Worm (Caenorhabditis elegans) whole organism, late embryonic: ENCODE results near the gene ugt-51.

Experiments used
- C08G9.2 ChIP-seq: sonication (generic microtip); optimal IDR thresholded peaks from 2 replicates; lab custom pipeline; 2016; ENCODE audit warnings: mild to moderate bottlenecking, missing genetic modification characterization, moderate library complexity, missing compliant biosample characterization
- F13H6.1 ChIP-seq: sonication (generic microtip); optimal IDR thresholded peaks from 2 replicates; lab custom pipeline; 2016; ENCODE audit warnings: missing genetic modification characterization, missing compliant biosample characterization
- T23F11.4 ChIP-seq: fragments of 200-800 bp; sonication (Bioruptor generic); optimal IDR thresholded peaks from 2 replicates; lab custom pipeline; 2018; ENCODE audit warnings: mild to moderate bottlenecking, missing genetic modification characterization, missing compliant biosample characterization
- ama-1 ChIP-seq: fragments of 150-350 bp; optimal IDR thresholded peaks from 2 replicates; lab custom pipeline; 2014
- ceh-14 ChIP-seq: sonication (generic microtip); optimal IDR thresholded peaks from 2 replicates; lab custom pipeline; 2016; ENCODE audit warnings: missing genotype, missing genetic modification characterization, missing compliant biosample characterization
- ceh-18 ChIP-seq: sonication (generic microtip); optimal IDR thresholded peaks from 2 replicates; lab custom pipeline; 2016; ENCODE audit warnings: missing genetic modification characterization, missing compliant biosample characterization
- ceh-19 ChIP-seq: fragments of 200-800 bp; sonication (Bioruptor generic); optimal IDR thresholded peaks from 2 replicates; lab custom pipeline; 2018; ENCODE audit warnings: mild to moderate bottlenecking, missing genetic modification characterization, missing compliant biosample characterization
- ceh-22 ChIP-seq: sonication (generic microtip); optimal IDR thresholded peaks from 2 replicates; lab custom pipeline; 2017; ENCODE audit warnings: missing biosample characterization, missing genetic modification characterization
- ceh-24 ChIP-seq: sonication (generic microtip); optimal IDR thresholded peaks from 2 replicates; lab custom pipeline; 2016; ENCODE audit warnings: mild to moderate bottlenecking, missing genetic modification characterization, missing compliant biosample characterization
- ceh-30 ChIP-seq: fragments of 150-350 bp; optimal IDR thresholded peaks from 2 replicates; lab custom pipeline; 2014; ENCODE audit warnings: missing biosample characterization, missing genetic modification characterization
- ceh-31 ChIP-seq: sonication (generic microtip); optimal IDR thresholded peaks from 2 replicates; lab custom pipeline; 2016; ENCODE audit warnings: missing genetic modification characterization, missing compliant biosample characterization
- ceh-34 ChIP-seq: sonication (generic microtip); optimal IDR thresholded peaks from 2 replicates; lab custom pipeline; 2016; ENCODE audit warnings: mild to moderate bottlenecking, missing genetic modification characterization, missing compliant biosample characterization
- ceh-6 ChIP-seq: fragments of 200-800 bp; sonication (Bioruptor generic); optimal IDR thresholded peaks from 2 replicates; lab custom pipeline; 2018; ENCODE audit warnings: mild to moderate bottlenecking, missing genetic modification characterization, missing compliant biosample characterization
- dve-1 ChIP-seq: sonication (generic microtip); optimal IDR thresholded peaks from 2 replicates; lab custom pipeline; 2017; ENCODE audit warnings: antibody characterized with exemption, mild to moderate bottlenecking, missing genetic modification characterization, missing compliant biosample characterization
- elt-2 ChIP-seq: sonication (generic microtip); optimal IDR thresholded peaks from 2 replicates; lab custom pipeline; 2016; ENCODE audit warnings: missing genetic modification reagents, missing genetic modification characterization, missing compliant biosample characterization
- elt-4 ChIP-seq: sonication (generic microtip); optimal IDR thresholded peaks from 2 replicates; lab custom pipeline; 2016; ENCODE audit warnings: missing genetic modification characterization, missing compliant biosample characterization
- ets-4 ChIP-seq: sonication (generic microtip); optimal IDR thresholded peaks from 2 replicates; lab custom pipeline; 2016; ENCODE audit warnings: missing genetic modification characterization, missing compliant biosample characterization
- eyg-1 ChIP-seq: sonication (generic microtip); optimal IDR thresholded peaks from 2 replicates; lab custom pipeline; 2016; ENCODE audit warnings: missing genotype, missing genetic modification characterization, missing compliant biosample characterization
- fax-1 ChIP-seq: sonication (generic microtip); optimal IDR thresholded peaks from 2 replicates; lab custom pipeline; 2016; ENCODE audit warnings: missing genotype, missing genetic modification characterization, missing compliant biosample characterization
- fkh-6 ChIP-seq: sonication (generic microtip); optimal IDR thresholded peaks from 2 replicates; lab custom pipeline; 2016; ENCODE audit warnings: missing genetic modification characterization, missing compliant biosample characterization
- gmeb-2 ChIP-seq: sonication (generic microtip); optimal IDR thresholded peaks from 2 replicates; lab custom pipeline; 2016; ENCODE audit warnings: missing genetic modification characterization, inconsistent platforms, missing compliant biosample characterization
- hlh-13 ChIP-seq: fragments of 200-800 bp; sonication (Bioruptor generic); optimal IDR thresholded peaks from 2 replicates; lab custom pipeline; 2018; ENCODE audit warnings: mild to moderate bottlenecking, missing genetic modification characterization, missing compliant biosample characterization
- hlh-30 ChIP-seq: sonication (generic microtip); optimal IDR thresholded peaks from 2 replicates; lab custom pipeline; 2017; ENCODE audit warnings: antibody characterized with exemption, missing genetic modification characterization, missing compliant biosample characterization; ENCODE audit not compliant: insufficient read depth
- hlh-6 ChIP-seq: sonication (generic microtip); optimal IDR thresholded peaks from 2 replicates; lab custom pipeline; 2016; ENCODE audit warnings: missing genotype, missing genetic modification characterization, missing compliant biosample characterization
- hlh-8 ChIP-seq: sonication (generic microtip); optimal IDR thresholded peaks from 2 replicates; lab custom pipeline; 2016; ENCODE audit warnings: missing genotype, missing genetic modification characterization, missing compliant biosample characterization
- lim-6 ChIP-seq: sonication (generic microtip); optimal IDR thresholded peaks from 2 replicates; lab custom pipeline; 2016; ENCODE audit warnings: missing genetic modification characterization, missing compliant biosample characterization
- lin-11 ChIP-seq: fragments of 200-800 bp; sonication (Bioruptor generic); optimal IDR thresholded peaks from 2 replicates; lab custom pipeline; 2018; ENCODE audit warnings: mild to moderate bottlenecking, missing genetic modification characterization, missing compliant biosample characterization
- madf-2 ChIP-seq: sonication (generic microtip); optimal IDR thresholded peaks from 2 replicates; lab custom pipeline; 2017; ENCODE audit warnings: missing genetic modification characterization, missing compliant biosample characterization
- mec-3 ChIP-seq: sonication (generic microtip); optimal IDR thresholded peaks from 2 replicates; lab custom pipeline; 2016; ENCODE audit warnings: borderline replicate concordance, missing genetic modification characterization, missing compliant biosample characterization
- pax-1 ChIP-seq: fragments of 150-350 bp; optimal IDR thresholded peaks from 2 replicates; lab custom pipeline; 2014; ENCODE audit warnings: missing biosample characterization, missing genetic modification characterization
- pha-2 ChIP-seq: sonication (generic microtip); optimal IDR thresholded peaks from 2 replicates; lab custom pipeline; 2017; ENCODE audit warnings: mild to moderate bottlenecking, missing genetic modification characterization, missing compliant biosample characterization
- ref-2 ChIP-seq: sonication (generic microtip); optimal IDR thresholded peaks from 2 replicates; lab custom pipeline; 2016; ENCODE audit warnings: missing genetic modification characterization, missing compliant biosample characterization
- sox-4 ChIP-seq: sonication (generic microtip); optimal IDR thresholded peaks from 2 replicates; lab custom pipeline; 2017; ENCODE audit warnings: mild to moderate bottlenecking, missing genetic modification characterization, inconsistent platforms, missing compliant biosample characterization
- tbx-2 ChIP-seq: sonication (generic microtip); optimal IDR thresholded peaks from 2 replicates; lab custom pipeline; 2016; ENCODE audit warnings: missing genetic modification characterization, missing compliant biosample characterization
- ttx-3 ChIP-seq: sonication (generic microtip); optimal IDR thresholded peaks from 2 replicates; lab custom pipeline; 2016; ENCODE audit warnings: missing genetic modification reagents, missing genetic modification characterization, missing compliant biosample characterization
- unc-42 ChIP-seq: sonication (generic microtip); optimal IDR thresholded peaks from 2 replicates; lab custom pipeline; 2016; ENCODE audit warnings: missing genotype, missing genetic modification characterization, missing compliant biosample characterization
- zip-5 ChIP-seq: sonication (generic microtip); optimal IDR thresholded peaks from 2 replicates; lab custom pipeline; 2016; ENCODE audit warnings: missing genetic modification characterization, missing compliant biosample characterization
- ztf-16 ChIP-seq: sonication (generic microtip); optimal IDR thresholded peaks from 2 replicates; lab custom pipeline; 2017; ENCODE audit warnings: missing genetic modification characterization, missing compliant biosample characterization

ugt-51 gene

ce11 chrV:5146394-5146793, 30.7 kb downstream of the ugt-51 start, which contains the start of gene F14F9.6:
Gene F14F9.6, minus strand, starts transcription at chrV:5146494.
- no peak for TF ChIP-seq ceh-22 (tag; lab: Kevin White, UChicago)
- TF ChIP-seq hlh-6 = no peak
- no peak for TF ChIP-seq ceh-30 (tag; lab: Kevin White, UChicago)
- TF ChIP-seq madf-2 (tag; lab: Kevin White, UChicago) = no peak
- TF ChIP-seq ceh-34 (tag; lab: Kevin White, UChicago) = no peak
- TF ChIP-seq hlh-30 (tag; lab: Kevin White, UChicago) = no peak
- no peak for TF ChIP-seq lin-11 (tag; lab: Kevin White, UChicago)
- TF ChIP-seq ttx-3 (tag; lab: Kevin White, UChicago) = no peak
- no peak for TF ChIP-seq mec-3 (tag; lab: Kevin White, UChicago)
- TF ChIP-seq ets-4 (tag; lab: Kevin White, UChicago) = no peak
- TF ChIP-seq T23F11.4 (GFP tag; lab: Kevin White, UChicago) = no peak
- TF ChIP-seq F13H6.1 (tag; lab: Kevin White, UChicago) = no peak
- no peak for TF ChIP-seq ceh-18
- no peak for TF ChIP-seq fax-1 (tag; lab: Kevin White, UChicago)
- TF ChIP-seq tbx-2 (tag; lab: Kevin White, UChicago) = no peak
- no peak for TF ChIP-seq gmeb-2 (tag; lab: Kevin White, UChicago)
- TF ChIP-seq elt-2 (tag; lab: Kevin White, UChicago) = no peak
- no peak for TF ChIP-seq zip-5 (tag; lab: Kevin White, UChicago)

ce11 chrV:5144541-5144940, 32.6 kb downstream of the ugt-51 start, which contains the start of gene F14F9.2:
Gene F14F9.2, plus strand, starts transcription at chrV:5144841.
- no peak for TF ChIP-seq mec-3 (tag; lab: Kevin White, UChicago)
- TF ChIP-seq unc-42 (tag; lab: Kevin White, UChicago) = no peak
- no peak for TF ChIP-seq elt-4
- no peak for TF ChIP-seq ceh-24 (tag; lab: Kevin White, UChicago)
- no peak for TF ChIP-seq ceh-34 (tag; lab: Kevin White, UChicago)

ce11 chrV:5143785-5144184, 33.3 kb downstream of the ugt-51 start, which contains the start of gene srh-129:
Gene srh-129, minus strand, starts transcription at chrV:5143885.
- TF ChIP-seq ztf-16 (tag; lab: Kevin White, UChicago) = no peak
- TF ChIP-seq hlh-13 = no peak
- no peak for TF ChIP-seq ama-1
- no peak for TF ChIP-seq sox-4
- TF ChIP-seq madf-2 (tag; lab: Kevin White, UChicago) = no peak
- TF ChIP-seq elt-2 (tag; lab: Kevin White, UChicago) = no peak
- TF ChIP-seq hlh-30 (tag; lab: Kevin White, UChicago) = no peak
- no peak for TF ChIP-seq hlh-8 (tag; lab: Kevin White, UChicago)
- TF ChIP-seq ceh-18 = no peak
- TF ChIP-seq ref-2 (tag; lab: Kevin White, UChicago) = no peak
- TF ChIP-seq fkh-6 (tag; lab: Kevin White, UChicago) = no peak
- TF ChIP-seq ceh-19 = no peak
- TF ChIP-seq ceh-6 = no peak
- TF ChIP-seq lim-6 (tag; lab: Kevin White, UChicago) = no peak
- no peak for TF ChIP-seq dve-1
- no peak for TF ChIP-seq pha-2 (tag; lab: Kevin White, UChicago)
- no peak for TF ChIP-seq C08G9.2 (tag; lab: Kevin White, UChicago)
- no peak for TF ChIP-seq ceh-34 (tag; lab: Kevin White, UChicago)
- TF ChIP-seq eyg-1 (tag; lab: Kevin White, UChicago) = no peak
- TF ChIP-seq pax-1 = no peak

ce11 chrV:5137919-5138318, 39.2 kb downstream of the ugt-51 start, which contains the start of gene F14F9.3:
Gene F14F9.3, plus strand, starts transcription at chrV:5138219.
- no peak for TF ChIP-seq ceh-14
- no peak for TF ChIP-seq ceh-31
- TF ChIP-seq F13H6.1 (tag; lab: Kevin White, UChicago) = no peak
- no peak for TF ChIP-seq hlh-13
- TF ChIP-seq, all 69 proteins: peak for 0
